ENCODE assay signal across 3 worm cellular contexts in genomic region chrIII:13380881-13381280, ce11.
TF ChIP-seq lines count a peak whose summit lies in the region.

No protein-coding gene starts in this region.

TF ChIP-seq in whole organism, L1 larva, 84 proteins besides CTCF, POLR2A, EP300 and RAD21:
- peak; percentile 12 for TF ChIP-seq lin-14 (GFP tag; optimal IDR thresholded peaks at IDR 0.05; lab: Kevin White, UChicago)
- TF ChIP-seq nhr-71 (tag; optimal IDR thresholded peaks at IDR 0.05; lab: Kevin White, UChicago), result peak; percentile 2
- TF ChIP-seq ceh-8 (GFP tag; optimal IDR thresholded peaks at IDR 0.05; lab: Kevin White, UChicago), result no peak
- TF ChIP-seq nhr-85 (tag; lab: Kevin White, UChicago), result peak; percentile 84
- TF ChIP-seq irx-1 (tag; optimal IDR thresholded peaks at IDR 0.05; lab: Kevin White, UChicago), result no peak

TF ChIP-seq in whole organism, L2 larva, 48 proteins besides CTCF, POLR2A, EP300 and RAD21:
- TF ChIP-seq unc-62 (GFP tag; optimal IDR thresholded peaks at IDR 0.05; lab: Kevin White, UChicago) (no peak), gmeb-1 (tag; optimal IDR thresholded peaks at IDR 0.05; lab: Kevin White, UChicago) (no peak), blmp-1 (tag; optimal IDR thresholded peaks at IDR 0.05; lab: Kevin White, UChicago; ENCODE audit: insufficient read depth) (peak; percentile 19), nhr-25 (tag; optimal IDR thresholded peaks at IDR 0.05; lab: Kevin White, UChicago) (peak; percentile 50)
TF ChIP-seq in whole organism, L2 larva: peak in this region for 2.

TF ChIP-seq in whole organism, L3 larva, 47 proteins besides CTCF, POLR2A, EP300 and RAD21:
- no peak for TF ChIP-seq aly-2 (tag; optimal IDR thresholded peaks at IDR 0.05; lab: Kevin White, UChicago)
- TF ChIP-seq elt-1 (tag; optimal IDR thresholded peaks at IDR 0.05; lab: Kevin White, UChicago), result peak; percentile 96
- TF ChIP-seq nhr-23 (tag; optimal IDR thresholded peaks at IDR 0.05; lab: Kevin White, UChicago), result no peak
TF ChIP-seq in whole organism, L3 larva: peak in this region for 1.

Comparison
In these comparisons a context has a peak if more than half of its experiments do, and no peak if none do; other contexts are left out.
1. Of the 22 proteins assayed by ChIP-seq in both whole organism, L1 larva and whole organism, L2 larva: peak only in whole organism, L1 larva: none; only in whole organism, L2 larva: blmp-1; in both: none; in neither: 21.